Worm (Caenorhabditis elegans) whole organism, midembryonic: ENCODE measurements around the gene rict-1.

Source experiments
- klf-2 ChIP-seq: fragments of 200-800 bp; sonication (Bioruptor generic); conservative IDR thresholded peaks from 2 replicates; pipeline ENCODE4 v1.3.6; 2022; ENCODE audit warnings: missing genetic modification reagents, missing genetic modification characterization, missing compliant biosample characterization
- tab-1 ChIP-seq: fragments of 200-800 bp; sonication (Bioruptor generic); IDR thresholded peaks from 2 replicates; pipeline ENCODE4 v1.3.6; 2022; ENCODE audit warnings: missing genetic modification characterization, missing compliant biosample characterization

DNA sequence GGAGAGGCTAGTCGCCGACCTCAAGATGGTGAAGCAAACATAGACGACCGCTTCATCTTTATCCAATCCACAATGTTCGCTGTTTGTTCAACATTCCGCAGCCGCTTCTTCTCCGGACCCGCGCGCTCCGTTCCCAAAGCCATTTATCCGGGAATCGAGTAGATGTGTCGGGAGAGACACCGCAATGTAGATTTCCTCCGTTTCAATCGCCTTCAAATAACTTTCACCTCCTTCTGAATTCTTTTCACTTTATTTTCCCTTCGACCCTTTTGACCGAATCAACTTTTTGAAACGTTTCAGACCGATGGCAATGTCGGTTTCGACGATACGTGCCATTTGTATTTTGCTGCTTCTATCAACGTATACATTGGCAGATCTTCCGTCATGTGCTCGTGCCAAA, 8.9 kb downstream of the rict-1 start, which contains the start of gene pqn-32:
- TF ChIP-seq klf-2 (GFP tag; lab: Robert Waterston, UW) (no peak), tab-1 (no peak)
